Worm (Caenorhabditis elegans) whole organism, L3 larva: ENCODE results near the gene T07H8.11.

Source experiments
- aly-2 ChIP-seq: fragments of 150-350 bp; optimal IDR thresholded peaks from 2 replicates; lab custom pipeline; 2014; ENCODE audit warnings: missing biosample characterization, missing genetic modification characterization
- ama-1 ChIP-seq: fragments of 150-350 bp; optimal IDR thresholded peaks from 2 replicates; lab custom pipeline; 2018
- mdl-1 ChIP-seq: fragments of 150-350 bp; optimal IDR thresholded peaks from 2 replicates; lab custom pipeline; 2014; ENCODE audit warnings: missing biosample characterization, missing genetic modification characterization
- nhr-12 ChIP-seq: fragments of 150-350 bp; optimal IDR thresholded peaks from 2 replicates; lab custom pipeline; 2014; ENCODE audit warnings: missing biosample characterization, missing genetic modification characterization
- sea-2 ChIP-seq: fragments of 150-350 bp; sonication (generic microtip); optimal IDR thresholded peaks from 4 replicates; lab custom pipeline; 2014; ENCODE audit warnings: missing biosample characterization, missing genetic modification reagents, missing genetic modification characterization
- skn-1 ChIP-seq: fragments of 150-350 bp; optimal IDR thresholded peaks from 2 replicates; lab custom pipeline; 2014; ENCODE audit warnings: missing biosample characterization, missing genetic modification characterization
- snpc-4 ChIP-seq: fragments of 150-350 bp; optimal IDR thresholded peaks from 2 replicates; lab custom pipeline; 2014; ENCODE audit warnings: missing biosample characterization, missing genetic modification characterization
- tbx-2 ChIP-seq: sonication (generic microtip); optimal IDR thresholded peaks from 2 replicates; lab custom pipeline; 2016; ENCODE audit warnings: mild to moderate bottlenecking, missing genetic modification characterization, missing compliant biosample characterization
- ztf-11 ChIP-seq: fragments of 150-350 bp; optimal IDR thresholded peaks from 2 replicates; lab custom pipeline; 2014; ENCODE audit warnings: missing biosample characterization, missing genetic modification characterization

DNA sequence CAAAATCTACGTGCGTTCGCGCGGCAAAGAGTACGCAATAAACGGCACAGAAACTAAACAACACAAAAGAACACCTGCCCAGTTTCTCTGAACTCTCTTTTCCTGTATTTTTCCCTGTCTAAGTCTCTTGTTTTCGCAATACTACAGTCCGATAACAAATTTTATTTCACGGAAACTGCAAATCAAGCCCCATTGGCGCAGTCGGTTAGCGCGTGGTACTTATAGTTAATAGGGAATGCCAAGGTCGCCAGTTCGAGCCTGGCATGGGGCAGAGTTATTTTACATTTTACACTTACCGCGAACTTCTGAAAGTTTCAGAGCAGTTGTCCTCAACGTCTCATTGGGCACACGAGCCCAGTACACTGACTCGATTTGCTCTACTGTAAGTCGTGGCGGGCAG, 33.9 kb downstream of the T07H8.11 start:
- no peak for TF ChIP-seq mdl-1 (tag; lab: Kevin White, UChicago)
- TF ChIP-seq tbx-2 (tag; lab: Kevin White, UChicago), result no peak
- TF ChIP-seq aly-2, result no peak
- no peak for TF ChIP-seq nhr-12 (tag; lab: Kevin White, UChicago)
- TF ChIP-seq snpc-4 (tag; lab: Kevin White, UChicago), result no peak
- TF ChIP-seq sea-2 (GFP tag; lab: Kevin White, UChicago), result no peak
- no peak for TF ChIP-seq ama-1 (lab: Kevin White, UChicago)
- TF ChIP-seq skn-1, result no peak
- TF ChIP-seq ztf-11 (tag; lab: Kevin White, UChicago), result no peak
